Fruit fly (Drosophila melanogaster) whole organism, embryonic: ENCODE data around the gene CG3655.
A peak's percentile ranks its signal among the peaks of the same experiment; 100 is the strongest.

Experiments
- Atf-2 ChIP-seq: fragments of 200-800 bp; sonication (Bioruptor generic); optimal IDR thresholded peaks from 2 replicates; lab custom pipeline; 2016; ENCODE audit warnings: missing biosample characterization, missing genetic modification characterization
- CG10147 ChIP-seq: fragments of 200-800 bp; sonication (Bioruptor generic); optimal IDR thresholded peaks from 2 replicates; lab custom pipeline; 2019; ENCODE audit warnings: missing biosample characterization, mild to moderate bottlenecking, missing genetic modification characterization, moderate library complexity
- CG10979 ChIP-seq: fragments of 200-800 bp; sonication (Bioruptor generic); optimal IDR thresholded peaks from 2 replicates; lab custom pipeline; 2018; ENCODE audit warnings: missing biosample characterization, mild to moderate bottlenecking, missing genetic modification characterization, moderate library complexity
- CG12071 ChIP-seq: fragments of 200-800 bp; sonication (Bioruptor generic); optimal IDR thresholded peaks from 3 replicates; lab custom pipeline; 2018; ENCODE audit warnings: missing biosample characterization, mild to moderate bottlenecking, missing genetic modification characterization
- CG12769 ChIP-seq: fragments of 200-800 bp; sonication (Bioruptor generic); optimal IDR thresholded peaks from 2 replicates; lab custom pipeline; 2019; ENCODE audit warnings: missing biosample characterization, mild to moderate bottlenecking, missing genetic modification characterization, moderate library complexity
- CG13296 ChIP-seq: fragments of 200-800 bp; sonication (Bioruptor generic); optimal IDR thresholded peaks from 3 replicates; lab custom pipeline; 2018; ENCODE audit warnings: missing biosample characterization, mild to moderate bottlenecking, missing genetic modification characterization
- CG15011 ChIP-seq: fragments of 200-800 bp; sonication (Bioruptor generic); optimal IDR thresholded peaks from 3 replicates; lab custom pipeline; 2018; ENCODE audit warnings: missing biosample characterization, mild to moderate bottlenecking, missing genetic modification characterization
- CG15269 ChIP-seq: fragments of 200-800 bp; sonication (Bioruptor generic); optimal IDR thresholded peaks from 2 replicates; lab custom pipeline; 2018; ENCODE audit warnings: missing biosample characterization, mild to moderate bottlenecking, missing genetic modification characterization, moderate library complexity
- CG17829 ChIP-seq: fragments of 200-800 bp; optimal IDR thresholded peaks from 2 replicates; lab custom pipeline; 2019; ENCODE audit warnings: missing biosample characterization, mild to moderate bottlenecking, missing genetic modification characterization, moderate library complexity
- CG30431 ChIP-seq: fragments of 200-800 bp; sonication (Bioruptor generic); optimal IDR thresholded peaks from 2 replicates; lab custom pipeline; 2017; ENCODE audit warnings: missing biosample characterization, missing genetic modification characterization
- CG33557 ChIP-seq: fragments of 200-800 bp; sonication (Bioruptor generic); optimal IDR thresholded peaks from 2 replicates; lab custom pipeline; 2019; ENCODE audit warnings: missing biosample characterization, mild to moderate bottlenecking, missing genetic modification characterization, moderate library complexity
- CG34224 ChIP-seq: fragments of 200-800 bp; sonication (Bioruptor generic); IDR thresholded peaks from 3 replicates; pipeline ENCODE4 v1.3.6; 2022; ENCODE audit warnings: missing biosample characterization, missing genetic modification characterization; ENCODE audit not compliant: partially characterized antibody
- CG4424 ChIP-seq: fragments of 200-800 bp; sonication (Bioruptor generic); optimal IDR thresholded peaks from 3 replicates; lab custom pipeline; 2016; ENCODE audit warnings: missing biosample characterization, missing genetic modification characterization
- CG6654 ChIP-seq: fragments of 200-800 bp; sonication (Bioruptor generic); optimal IDR thresholded peaks from 2 replicates; lab custom pipeline; 2017; ENCODE audit warnings: missing biosample characterization, mild to moderate bottlenecking, missing genetic modification characterization
- CG6765 ChIP-seq: fragments of 200-800 bp; sonication (Bioruptor generic); optimal IDR thresholded peaks from 3 replicates; lab custom pipeline; 2017; ENCODE audit warnings: missing biosample characterization, mild to moderate bottlenecking, missing genetic modification characterization
- CG8388 ChIP-seq: fragments of 200-800 bp; sonication (Bioruptor generic); optimal IDR thresholded peaks from 2 replicates; lab custom pipeline; 2019; ENCODE audit warnings: missing biosample characterization, mild to moderate bottlenecking, missing genetic modification characterization, moderate library complexity
- CG9727 ChIP-seq: fragments of 200-800 bp; sonication (Bioruptor generic); optimal IDR thresholded peaks from 3 replicates; lab custom pipeline; 2017; ENCODE audit warnings: missing biosample characterization, mild to moderate bottlenecking, missing genetic modification characterization
- CoRest ChIP-seq: fragments of 200-800 bp; sonication (Bioruptor generic); optimal IDR thresholded peaks from 3 replicates; lab custom pipeline; 2018; ENCODE audit warnings: missing biosample characterization, mild to moderate bottlenecking, missing genetic modification characterization, moderate library complexity
- Dad ChIP-seq: fragments of 200-800 bp; sonication (Bioruptor generic); optimal IDR thresholded peaks from 3 replicates; lab custom pipeline; 2016; ENCODE audit warnings: missing biosample characterization, missing genetic modification characterization
- Deaf1 ChIP-seq: fragments of 200-800 bp; optimal IDR thresholded peaks from 3 replicates; lab custom pipeline; 2019; ENCODE audit warnings: missing biosample characterization, mild to moderate bottlenecking, missing genetic modification characterization, moderate library complexity
- Doc2 ChIP-seq: fragments of 200-800 bp; sonication (Bioruptor generic); IDR thresholded peaks from 2 replicates; pipeline ENCODE4 v1.3.6; 2022; ENCODE audit warnings: missing biosample characterization, missing genetic modification characterization
- E2f2 ChIP-seq: fragments of 200-800 bp; sonication (Bioruptor generic); IDR thresholded peaks from 2 replicates; pipeline ENCODE4 v1.3.6; 2022; ENCODE audit warnings: missing biosample characterization, missing genetic modification characterization
- GATAe ChIP-seq: fragments of 200-800 bp; sonication (Bioruptor generic); conservative IDR thresholded peaks from 2 replicates; pipeline ENCODE4 v1.3.6; 2022; ENCODE audit warnings: missing biosample characterization, missing genetic modification characterization
- Hey ChIP-seq: fragments of 200-800 bp; sonication (Bioruptor generic); optimal IDR thresholded peaks from 3 replicates; lab custom pipeline; 2018; ENCODE audit warnings: missing biosample characterization, mild to moderate bottlenecking, missing genetic modification characterization
- Meics ChIP-seq: fragments of 200-800 bp; sonication (Bioruptor generic); optimal IDR thresholded peaks from 2 replicates; lab custom pipeline; 2017; ENCODE audit warnings: missing biosample characterization, mild to moderate bottlenecking, missing genetic modification characterization
- Myb ChIP-seq: fragments of 200-800 bp; sonication (Bioruptor generic); optimal IDR thresholded peaks from 2 replicates; lab custom pipeline; 2016; ENCODE audit warnings: missing biosample characterization, missing genetic modification characterization
- PHDP ChIP-seq: fragments of 200-800 bp; sonication (Bioruptor generic); optimal IDR thresholded peaks from 3 replicates; lab custom pipeline; 2018; ENCODE audit warnings: missing biosample characterization, mild to moderate bottlenecking, missing genetic modification characterization, moderate library complexity
- Pdp1 ChIP-seq, 2 experiments: fragments of 200-800 bp; sonication (Bioruptor generic); optimal IDR thresholded peaks; 3 replicates each; lab custom pipeline; 2016; ENCODE audit warnings: missing biosample characterization in 2 of 2, missing genetic modification characterization in 2 of 2, mild to moderate bottlenecking in 1 of 2, moderate library complexity in 1 of 2
- Spps ChIP-seq: fragments of 200-800 bp; sonication (Bioruptor generic); optimal IDR thresholded peaks from 2 replicates; lab custom pipeline; 2018; ENCODE audit warnings: missing biosample characterization, mild to moderate bottlenecking, missing genetic modification characterization
- Tbp ChIP-seq: fragments of >200 bp; optimal IDR thresholded peaks from 2 replicates; lab custom pipeline; 2018; ENCODE audit warnings: missing biosample characterization, missing genetic modification characterization
- Usf ChIP-seq: fragments of 200-800 bp; sonication (Bioruptor generic); optimal IDR thresholded peaks from 2 replicates; lab custom pipeline; 2017; ENCODE audit warnings: missing genotype, missing biosample characterization, missing genetic modification characterization
- al ChIP-seq: fragments of 200-800 bp; sonication (Bioruptor generic); IDR thresholded peaks from 2 replicates; pipeline ENCODE4 v1.3.6; 2022; ENCODE audit warnings: missing biosample characterization, missing genetic modification characterization
- br ChIP-seq: fragments of >200 bp; optimal IDR thresholded peaks from 2 replicates; lab custom pipeline; 2017
- btn ChIP-seq: fragments of 200-800 bp; sonication (Bioruptor generic); optimal IDR thresholded peaks from 2 replicates; lab custom pipeline; 2016; ENCODE audit warnings: missing biosample characterization, missing genetic modification characterization
- chif ChIP-seq, 2 experiments: fragments of 200-800 bp; sonication (Bioruptor generic); optimal IDR thresholded peaks; 3 replicates each; lab custom pipeline; 2016; ENCODE audit warnings: missing biosample characterization in 2 of 2, missing genetic modification characterization in 2 of 2
- cwo ChIP-seq: fragments of 200-800 bp; sonication (Bioruptor generic); optimal IDR thresholded peaks from 3 replicates; lab custom pipeline; 2017; ENCODE audit warnings: missing biosample characterization, missing genetic modification characterization, mild to moderate bottlenecking, moderate library complexity, missing genetic modification reagents
- dpn ChIP-seq, 2 experiments: fragments of 200-800 bp; sonication (Bioruptor generic); optimal IDR thresholded peaks; 3 replicates each; lab custom pipeline; 2016; ENCODE audit warnings: missing biosample characterization in 2 of 2, missing genetic modification characterization in 2 of 2
- ems ChIP-seq: fragments of 200-800 bp; sonication (Bioruptor generic); optimal IDR thresholded peaks from 3 replicates; lab custom pipeline; 2016; ENCODE audit warnings: missing biosample characterization, missing genetic modification characterization
- fd3F ChIP-seq: fragments of 200-800 bp; sonication (Bioruptor generic); optimal IDR thresholded peaks from 2 replicates; lab custom pipeline; 2018; ENCODE audit warnings: missing biosample characterization, mild to moderate bottlenecking, missing genetic modification characterization, moderate library complexity
- ftz-f1 ChIP-seq: fragments of 200-800 bp; sonication (Bioruptor generic); optimal IDR thresholded peaks from 2 replicates; lab custom pipeline; 2016; ENCODE audit warnings: missing biosample characterization, missing genetic modification characterization
- inv ChIP-seq: fragments of 200-800 bp; sonication (Bioruptor generic); IDR thresholded peaks from 2 replicates; pipeline ENCODE4 v1.3.6; 2022; ENCODE audit warnings: missing biosample characterization, missing genetic modification characterization; ENCODE audit not compliant: partially characterized antibody
- lab ChIP-seq: fragments of 200-800 bp; sonication (Bioruptor generic); optimal IDR thresholded peaks from 3 replicates; lab custom pipeline; 2017; ENCODE audit warnings: missing biosample characterization, missing genetic modification characterization, mild to moderate bottlenecking, moderate library complexity, missing genetic modification reagents
- lbe ChIP-seq: fragments of 200-800 bp; sonication (Bioruptor generic); optimal IDR thresholded peaks from 2 replicates; lab custom pipeline; 2016; ENCODE audit warnings: missing biosample characterization, mild to moderate bottlenecking, missing genetic modification characterization
- lmd ChIP-seq: fragments of 200-800 bp; sonication (Bioruptor generic); IDR thresholded peaks from 2 replicates; pipeline ENCODE4 v1.3.6; 2022; ENCODE audit warnings: missing biosample characterization, missing genetic modification characterization
- pb ChIP-seq: fragments of 200-800 bp; sonication (Bioruptor generic); optimal IDR thresholded peaks from 3 replicates; lab custom pipeline; 2016; ENCODE audit warnings: missing biosample characterization, missing genetic modification characterization
- prd ChIP-seq, 3 experiments: fragments of >200 bp in 2 of 3; fragments of 200-800 bp in 1 of 3; sonication (Bioruptor generic) in 1 of 3; optimal IDR thresholded peaks in 2 of 3; IDR thresholded peaks in 1 of 3; 2 replicates in 2 of 3; 3 replicates in 1 of 3; pipeline versions ENCODE4 v1.3.6 to Lab custom; 2017 to 2022; ENCODE audit warnings: missing biosample characterization in 1 of 3, missing genetic modification characterization in 1 of 3
- ranshi ChIP-seq: fragments of 200-800 bp; sonication (Bioruptor generic); IDR thresholded peaks from 2 replicates; pipeline ENCODE4 v1.3.6; 2022; ENCODE audit warnings: missing biosample characterization, missing genetic modification characterization
- slbo ChIP-seq: fragments of 200-800 bp; sonication (Bioruptor generic); IDR thresholded peaks from 2 replicates; pipeline ENCODE4 v1.3.6; 2022; ENCODE audit warnings: missing biosample characterization, missing genetic modification characterization
- so ChIP-seq: fragments of 200-800 bp; sonication (Bioruptor generic); IDR thresholded peaks from 3 replicates; pipeline ENCODE4 v1.3.6; 2022; ENCODE audit warnings: missing biosample characterization, missing genetic modification characterization
- ttk ChIP-seq: fragments of 200-800 bp; sonication (Bioruptor generic); IDR thresholded peaks from 2 replicates; pipeline ENCODE4 v2.1.2; 2022; ENCODE audit warnings: missing biosample characterization, missing genetic modification characterization

Gene CG3655

DNA sequence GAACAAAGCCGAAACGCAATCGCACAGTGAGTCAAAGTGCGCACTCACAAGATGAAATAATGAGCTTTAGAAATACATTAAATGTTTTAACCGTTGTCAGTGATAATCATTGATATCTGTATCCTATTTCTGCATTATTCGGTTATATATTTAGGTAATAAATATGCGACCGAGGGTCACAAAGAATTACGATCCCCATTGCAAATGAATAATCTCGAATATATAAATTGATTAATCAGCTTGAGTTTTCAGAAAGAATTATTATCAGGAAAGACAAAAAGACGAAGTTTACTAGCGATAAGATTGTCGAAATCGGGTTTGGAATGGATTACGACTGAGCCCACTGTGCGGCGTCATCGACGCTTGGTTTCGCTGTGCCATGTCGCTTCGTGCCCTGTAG lies 36.3 kb upstream of the CG3655 start (continued):
- TF ChIP-seq cwo (GFP tag; lab: Kevin White, UChicago), result peak; percentile 54
- TF ChIP-seq slbo, result peak; percentile 28
- TF ChIP-seq Meics (GFP tag; lab: Kevin White, UChicago), result peak; percentile 74
- peak; percentile 59 for TF ChIP-seq lab (GFP tag; lab: Kevin White, UChicago)
- peak; percentile 59 for TF ChIP-seq CG9727 (GFP tag; lab: Kevin White, UChicago)
- TF ChIP-seq al (GFP tag; lab: Robert Waterston, UW), result 0 out of 2 replicates have a peak, but pooled peaks have one; percentile 15
- peak; percentile 34 for TF ChIP-seq CG10147 (GFP tag; lab: Kevin White, UChicago)
- TF ChIP-seq lbe (GFP tag; lab: Kevin White, UChicago), result peak; percentile 45
- peak; percentile 33 to 49 for TF ChIP-seq Pdp1 (GFP tag; optimal IDR thresholded peaks at IDR 0.05; lab: Kevin White, UChicago)
- TF ChIP-seq CG10979, result peak; percentile 35
- peak; percentile 44 for TF ChIP-seq CG4424 (GFP tag; lab: Kevin White, UChicago)
- no peak for TF ChIP-seq so (GFP tag; lab: Robert Waterston, UW)
- TF ChIP-seq dpn (GFP tag; optimal IDR thresholded peaks at IDR 0.05; lab: Kevin White, UChicago), result peak; percentile 33 to 38
- TF ChIP-seq Atf-2 (GFP tag; lab: Kevin White, UChicago), result peak; percentile 12
- TF ChIP-seq ttk (GFP tag; lab: Robert Waterston, UW), result no peak
- TF ChIP-seq CG33557 (GFP tag; lab: Kevin White, UChicago), result no peak
- TF ChIP-seq CG8388 (GFP tag; lab: Kevin White, UChicago), result peak; percentile 35
- TF ChIP-seq Hey (tag; lab: Kevin White, UChicago), result no peak
- TF ChIP-seq ftz-f1 (GFP tag; lab: Kevin White, UChicago), result no peak
- peak; percentile 70 for TF ChIP-seq CG13296
- TF ChIP-seq lmd, result peak; percentile 39; the same call in 1 of the 2 replicates
- no peak for TF ChIP-seq Tbp (GFP tag; lab: Kevin White, UChicago)
- peak; percentile 70 for TF ChIP-seq CG15269 (tag; lab: Kevin White, UChicago)
- peak; percentile 21 for TF ChIP-seq CG12071 (GFP tag; lab: Kevin White, UChicago)
- TF ChIP-seq CG6654 (GFP tag; lab: Kevin White, UChicago), result peak; percentile 16
- no peak for TF ChIP-seq pb (GFP tag; lab: Kevin White, UChicago)
- no peak for TF ChIP-seq CG30431 (GFP tag; lab: Kevin White, UChicago)
- peak; percentile 35 for TF ChIP-seq CG12769 (tag; lab: Kevin White, UChicago)
- TF ChIP-seq Myb (GFP tag; lab: Kevin White, UChicago), result no peak
- TF ChIP-seq E2f2 (GFP tag; lab: Robert Waterston, UW), result no peak; the same call in 1 of the 2 replicates
- peak; percentile 49 for TF ChIP-seq CG6765 (GFP tag; lab: Kevin White, UChicago)
- peak; percentile 7 for TF ChIP-seq Usf (GFP tag; lab: Kevin White, UChicago)
- TF ChIP-seq CG17829 (tag; lab: Kevin White, UChicago), result peak; percentile 32
- TF ChIP-seq ems (GFP tag; lab: Kevin White, UChicago), result peak; percentile 17
- no peak for TF ChIP-seq prd (optimal IDR thresholded peaks at IDR 0.05; lab: Kevin White, UChicago)
- TF ChIP-seq prd (GFP tag; IDR thresholded peaks at IDR 0.05; lab: Robert Waterston, UW), result 0 out of 3 replicates have a peak, but pooled peaks have one; percentile 31
- peak; percentile 31; the same call in 1 of the 2 replicates for TF ChIP-seq ranshi (GFP tag; lab: Robert Waterston, UW)
- TF ChIP-seq fd3F (GFP tag; lab: Kevin White, UChicago), result peak; percentile 41
- no peak for TF ChIP-seq CG34224 (GFP tag; lab: Robert Waterston, UW)
- peak; percentile 37 for TF ChIP-seq CG15011 (GFP tag; lab: Kevin White, UChicago)
- TF ChIP-seq br, result no peak
- TF ChIP-seq btn (GFP tag; lab: Kevin White, UChicago), result no peak
- no peak for TF ChIP-seq Spps (tag; lab: Kevin White, UChicago)
- no peak for TF ChIP-seq Dad (GFP tag; lab: Kevin White, UChicago)
- TF ChIP-seq CoRest (tag; lab: Kevin White, UChicago), result peak; percentile 65
- peak; percentile 58 for TF ChIP-seq PHDP (tag; lab: Kevin White, UChicago)
- TF ChIP-seq inv (GFP tag; lab: Robert Waterston, UW), result no peak
- peak in 1 of 2 experiments; percentile 22 for TF ChIP-seq chif (GFP tag; optimal IDR thresholded peaks at IDR 0.05; lab: Kevin White, UChicago)
- TF ChIP-seq GATAe (GFP tag; lab: Robert Waterston, UW), result peak; percentile 62
- TF ChIP-seq Deaf1 (tag; lab: Kevin White, UChicago), result peak; percentile 84
- TF ChIP-seq Doc2 (GFP tag; lab: Robert Waterston, UW), result no peak
